Fruit fly (Drosophila melanogaster): ENCODE measurements around the gene CG2991.

Gene CG2991

dm6 chr2L:2905051-2905446 is 48.1 kb downstream of the CG2991 start (continued):
- 0 out of 2 replicates have a peak, but pooled peaks have one; percentile 36 for TF ChIP-seq Awh (GFP tag; IDR thresholded peaks at IDR 0.05)
- peak; percentile 33; the same call in 1 of the 3 replicates for TF ChIP-seq zfh1 (GFP tag; IDR thresholded peaks at IDR 0.05)
- TF ChIP-seq prd (optimal IDR thresholded peaks at IDR 0.05): no peak
- peak; percentile 48; the same call in 1 of the 3 replicates for TF ChIP-seq prd (GFP tag; IDR thresholded peaks at IDR 0.05)
- peak; percentile 58 for TF ChIP-seq nmo (GFP tag; optimal IDR thresholded peaks at IDR 0.05)
- TF ChIP-seq CG31441 (GFP tag; IDR thresholded peaks at IDR 0.05): peak; percentile 68
- TF ChIP-seq sc (optimal IDR thresholded peaks at IDR 0.05): no peak
- no peak for TF ChIP-seq sc (GFP tag; optimal IDR thresholded peaks at IDR 0.05)
- TF ChIP-seq Adf1 (GFP tag; IDR thresholded peaks at IDR 0.05): no peak
- peak; percentile 75 for TF ChIP-seq row (GFP tag; IDR thresholded peaks at IDR 0.05)
- no peak for TF ChIP-seq CG5953 (GFP tag; IDR thresholded peaks at IDR 0.05)
- peak; percentile 33 for TF ChIP-seq Asciz (GFP tag; optimal IDR thresholded peaks at IDR 0.05)
- peak; percentile 56 for TF ChIP-seq CG30403 (GFP tag; optimal IDR thresholded peaks at IDR 0.05)
- TF ChIP-seq dpn (GFP tag; optimal IDR thresholded peaks at IDR 0.05): peak in 1 of 2 experiments; percentile 33
- no peak for TF ChIP-seq repo (GFP tag; optimal IDR thresholded peaks at IDR 0.05)
- TF ChIP-seq Hr3 (GFP tag; optimal IDR thresholded peaks at IDR 0.05): peak; percentile 58
- TF ChIP-seq CG11695 (GFP tag; IDR thresholded peaks at IDR 0.05): peak; percentile 50; the same call in 2 of the 3 replicates
- TF ChIP-seq CG10979 (tag; optimal IDR thresholded peaks at IDR 0.05): peak; percentile 48
- TF ChIP-seq seq (GFP tag; IDR thresholded peaks at IDR 0.05): no peak
- peak; percentile 1 for TF ChIP-seq nom (GFP tag; optimal IDR thresholded peaks at IDR 0.05)
- peak; percentile 41 for TF ChIP-seq ssp (GFP tag; IDR thresholded peaks at IDR 0.05)
- TF ChIP-seq Meics (GFP tag; optimal IDR thresholded peaks at IDR 0.05): peak; percentile 14
- peak; percentile 25 for TF ChIP-seq tap (tag; optimal IDR thresholded peaks at IDR 0.05)
- TF ChIP-seq CG11504 (tag; optimal IDR thresholded peaks at IDR 0.05): peak; percentile 76
- no peak for TF ChIP-seq D (optimal IDR thresholded peaks at IDR 0.05)
- TF ChIP-seq D (GFP tag; optimal IDR thresholded peaks at IDR 0.05): peak; percentile 21
- peak; percentile 35; the same call in 1 of the 3 replicates for TF ChIP-seq ase (GFP tag; IDR thresholded peaks at IDR 0.05)
- no peak for TF ChIP-seq pan (optimal IDR thresholded peaks at IDR 0.05)
- peak in 1 of 2 experiments; percentile 67 for TF ChIP-seq pan (GFP tag; optimal IDR thresholded peaks at IDR 0.05 in 1 of 2, IDR thresholded peaks at IDR 0.05 in 1 of 2)
- TF ChIP-seq gsb (GFP tag; IDR thresholded peaks at IDR 0.05): no peak
- peak; percentile 30 for TF ChIP-seq gcm (GFP tag; optimal IDR thresholded peaks at IDR 0.05)
- TF ChIP-seq ind (GFP tag; optimal IDR thresholded peaks at IDR 0.05): peak; percentile 45
- peak; percentile 41 for TF ChIP-seq CG43689 (GFP tag; IDR thresholded peaks at IDR 0.05)
- TF ChIP-seq Dad (GFP tag; optimal IDR thresholded peaks at IDR 0.05): no peak
- peak; percentile 46; the same call in 1 of the 3 replicates for TF ChIP-seq CG14050 (GFP tag; IDR thresholded peaks at IDR 0.05)
- no peak for TF ChIP-seq CG11696 (GFP tag; IDR thresholded peaks at IDR 0.05)
- no peak for TF ChIP-seq pb (GFP tag; optimal IDR thresholded peaks at IDR 0.05)
- 0 out of 3 replicates have a peak, but pooled peaks have one; percentile 17 for TF ChIP-seq CG2889 (GFP tag; IDR thresholded peaks at IDR 0.05)
- TF ChIP-seq CG17361 (GFP tag; IDR thresholded peaks at IDR 0.05): 0 out of 3 replicates have a peak, but pooled peaks have one; percentile 56
- peak; percentile 12 for TF ChIP-seq CG2116 (GFP tag; optimal IDR thresholded peaks at IDR 0.05)
- peak; percentile 6 for TF ChIP-seq CG1602 (GFP tag; optimal IDR thresholded peaks at IDR 0.05)
- TF ChIP-seq Atf6 (GFP tag; IDR thresholded peaks at IDR 0.05): peak; percentile 58; the same call in 1 of the 2 replicates
- TF ChIP-seq luna (GFP tag; optimal IDR thresholded peaks at IDR 0.05): no peak
- peak; percentile 43 for TF ChIP-seq grau (tag; optimal IDR thresholded peaks at IDR 0.05)
- peak; percentile 45 for TF ChIP-seq D19A (tag; optimal IDR thresholded peaks at IDR 0.05)
- TF ChIP-seq ci (GFP tag; IDR thresholded peaks at IDR 0.05): peak; percentile 74; the same call in 2 of the 3 replicates
- TF ChIP-seq ATbp (GFP tag; optimal IDR thresholded peaks at IDR 0.05): peak; percentile 63
- TF ChIP-seq Nf-YA (GFP tag; IDR thresholded peaks at IDR 0.05): peak; percentile 36; the same call in 1 of the 2 replicates
- TF ChIP-seq eyg (GFP tag; optimal IDR thresholded peaks at IDR 0.05): no peak
- peak; percentile 69 for TF ChIP-seq CG15269 (tag; optimal IDR thresholded peaks at IDR 0.05)
- TF ChIP-seq corto (GFP tag; optimal IDR thresholded peaks at IDR 0.05): no peak
- peak; percentile 21 for TF ChIP-seq CG3407 (GFP tag; optimal IDR thresholded peaks at IDR 0.05)

Data from whole organism, embryonic.